Fruit fly (Drosophila melanogaster) whole organism, prepupa: Measurements from ENCODE around the gene CG8135.
A peak's percentile ranks its signal among the peaks of the same experiment; 100 is the strongest.

Source experiments
- CG6854 ChIP-seq: fragments of 200-800 bp; sonication (Bioruptor generic); optimal IDR thresholded peaks from 2 replicates; lab custom pipeline; 2017; ENCODE audit warnings: missing biosample characterization, mild to moderate bottlenecking, missing genetic modification characterization
- Ets21C ChIP-seq: fragments of 200-800 bp; sonication (Bioruptor generic); optimal IDR thresholded peaks from 3 replicates; lab custom pipeline; 2016; ENCODE audit warnings: missing biosample characterization, missing genetic modification characterization
- Hr39 ChIP-seq: fragments of 200-800 bp; sonication (Bioruptor generic); optimal IDR thresholded peaks from 2 replicates; lab custom pipeline; 2016; ENCODE audit warnings: missing biosample characterization, missing genetic modification characterization
- Met ChIP-seq: fragments of 200-800 bp; sonication (Bioruptor generic); optimal IDR thresholded peaks from 3 replicates; lab custom pipeline; 2016; ENCODE audit warnings: missing biosample characterization, missing genetic modification characterization
- OdsH ChIP-seq: fragments of 200-800 bp; sonication (Bioruptor generic); optimal IDR thresholded peaks from 3 replicates; lab custom pipeline; 2016; ENCODE audit warnings: missing biosample characterization, missing genetic modification characterization
- cyc ChIP-seq: fragments of 200-800 bp; sonication (Bioruptor generic); optimal IDR thresholded peaks from 3 replicates; lab custom pipeline; 2016; ENCODE audit warnings: missing biosample characterization, missing genetic modification characterization
- esn ChIP-seq: fragments of 200-800 bp; sonication (Bioruptor generic); optimal IDR thresholded peaks from 2 replicates; lab custom pipeline; 2016; ENCODE audit warnings: missing biosample characterization, mild to moderate bottlenecking, missing genetic modification characterization, moderate library complexity
- fd59A ChIP-seq: fragments of 200-800 bp; sonication (Bioruptor generic); optimal IDR thresholded peaks from 2 replicates; lab custom pipeline; 2017; ENCODE audit warnings: missing biosample characterization, mild to moderate bottlenecking, missing genetic modification characterization, missing genetic modification reagents
- fkh ChIP-seq: fragments of 200-800 bp; sonication (Bioruptor generic); optimal IDR thresholded peaks from 3 replicates; lab custom pipeline; 2017; ENCODE audit warnings: missing biosample characterization, mild to moderate bottlenecking, missing genetic modification characterization, moderate library complexity

DNA sequence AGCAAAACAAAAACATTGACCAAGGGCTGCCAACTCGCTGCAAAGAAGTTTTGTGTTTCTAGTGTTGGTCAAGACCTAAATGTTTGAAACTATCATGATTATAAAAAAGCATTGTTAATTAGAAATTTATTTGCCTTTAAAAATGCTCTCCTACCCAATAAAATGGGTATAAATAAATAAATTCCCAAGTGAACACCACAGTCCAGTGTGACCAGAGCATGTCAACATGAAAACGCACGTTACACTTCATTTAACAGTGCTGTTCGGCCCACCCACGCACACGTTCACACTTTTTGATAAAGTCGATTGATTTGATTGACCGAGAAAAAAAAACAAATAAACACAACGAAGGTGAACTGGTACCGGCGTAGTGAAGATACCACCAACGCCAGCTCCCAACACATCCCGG is at the start of gene CG8135, which contains the start of the genes CG9356 and BBIP1:
- TF ChIP-seq cyc: peak; percentile 82
- TF ChIP-seq Met (GFP tag; lab: Kevin White, UChicago): no peak
- TF ChIP-seq Hr39 (GFP tag; lab: Kevin White, UChicago): no peak
- no peak for TF ChIP-seq OdsH (GFP tag; lab: Kevin White, UChicago)
- TF ChIP-seq fkh (GFP tag; lab: Kevin White, UChicago): no peak
- TF ChIP-seq esn (GFP tag; lab: Kevin White, UChicago): peak; percentile 85
- no peak for TF ChIP-seq Ets21C (GFP tag; lab: Kevin White, UChicago)
- TF ChIP-seq fd59A (GFP tag; lab: Kevin White, UChicago): no peak
- no peak for TF ChIP-seq CG6854 (GFP tag; lab: Kevin White, UChicago)
